Worm (Caenorhabditis elegans): ENCODE measurements around the gene ptr-4.

ptr-4 gene

DNA sequence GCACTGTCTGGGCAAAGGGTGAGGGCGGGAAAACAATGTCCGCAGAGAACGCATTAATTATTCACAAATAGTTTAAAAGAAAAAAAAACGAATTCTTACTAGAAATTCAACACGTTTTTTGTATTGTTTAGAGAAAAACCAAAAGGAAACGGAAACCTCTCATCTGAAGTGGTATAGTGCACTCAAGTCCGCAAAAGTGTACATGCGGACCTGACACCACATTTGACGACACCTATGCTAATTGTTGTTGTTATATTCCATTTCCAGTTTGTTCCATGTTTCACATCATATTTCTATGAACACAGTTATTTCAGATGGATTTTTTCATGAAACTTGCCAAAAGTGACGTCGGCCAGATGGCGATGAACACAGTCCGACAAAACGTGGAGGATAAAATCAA is 13.0 kb downstream of the ptr-4 start, which contains the start of gene C45B2.6:
C45B2.6 (plus strand) TSS at position 136 of the 400 bp plus-strand sequence.
- TF ChIP-seq ceh-27 (GFP tag; optimal IDR thresholded peaks at IDR 0.05) (peak; percentile 28), hmg-1.2 (GFP tag; IDR thresholded peaks at IDR 0.05) (0 out of 2 replicates have a peak, but pooled peaks have one; percentile 9), lin-54 (GFP tag; optimal IDR thresholded peaks at IDR 0.05) (no peak)

DNA sequence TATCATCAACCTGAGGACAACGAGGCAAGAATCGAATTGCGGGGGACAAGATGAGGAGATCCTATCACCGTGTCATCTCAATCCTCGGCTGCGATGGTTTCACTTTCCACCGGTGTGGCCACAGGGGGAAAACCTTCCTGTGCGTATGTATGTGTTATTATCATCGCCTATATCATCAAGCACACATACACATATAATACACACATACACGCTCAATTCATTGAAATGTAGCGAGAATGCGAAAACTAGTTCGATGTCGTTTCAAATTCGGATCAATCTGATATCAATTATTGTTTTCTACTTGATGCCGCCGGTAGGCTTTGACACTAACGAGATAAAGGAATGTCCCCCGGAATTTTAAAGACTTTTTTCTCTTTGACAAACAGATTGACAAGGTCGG is 14.9 kb downstream of the ptr-4 start:
- no peak for TF ChIP-seq snpc-4 (GFP tag; optimal IDR thresholded peaks at IDR 0.05)
- no peak for TF ChIP-seq snpc-4 (tag; optimal IDR thresholded peaks at IDR 0.05)
- TF ChIP-seq akir-1 (GFP tag; optimal IDR thresholded peaks at IDR 0.05): no peak
- no peak for TF ChIP-seq ztf-28 (GFP tag; IDR thresholded peaks at IDR 0.05)
- TF ChIP-seq mcd-1 (GFP tag; IDR thresholded peaks at IDR 0.05): no peak
- no peak for TF ChIP-seq unc-62 (GFP tag; optimal IDR thresholded peaks at IDR 0.05)
- no peak for TF ChIP-seq attf-3 (GFP tag; conservative IDR thresholded peaks at IDR 0.05)
- no peak for TF ChIP-seq sdz-38 (tag; optimal IDR thresholded peaks at IDR 0.05)
- TF ChIP-seq nfya-1 (tag; optimal IDR thresholded peaks at IDR 0.05; ENCODE audit: borderline replicate concordance, insufficient read depth): no peak
- TF ChIP-seq let-526 (GFP tag; IDR thresholded peaks at IDR 0.05): no peak
- no peak for TF ChIP-seq hrde-1 (tag; optimal IDR thresholded peaks at IDR 0.05; ENCODE audit: borderline replicate concordance)
- TF ChIP-seq nhr-80 (tag; optimal IDR thresholded peaks at IDR 0.05): no peak
- no peak for TF ChIP-seq dpff-1 (tag; optimal IDR thresholded peaks at IDR 0.05)
- no peak for TF ChIP-seq rec-8 (tag; optimal IDR thresholded peaks at IDR 0.05)
- no peak for TF ChIP-seq repo-1 (tag; optimal IDR thresholded peaks at IDR 0.05)
- no peak for TF ChIP-seq hmg-1.2 (GFP tag; IDR thresholded peaks at IDR 0.05)
- TF ChIP-seq T07F8.4 (tag; optimal IDR thresholded peaks at IDR 0.05): no peak

DNA sequence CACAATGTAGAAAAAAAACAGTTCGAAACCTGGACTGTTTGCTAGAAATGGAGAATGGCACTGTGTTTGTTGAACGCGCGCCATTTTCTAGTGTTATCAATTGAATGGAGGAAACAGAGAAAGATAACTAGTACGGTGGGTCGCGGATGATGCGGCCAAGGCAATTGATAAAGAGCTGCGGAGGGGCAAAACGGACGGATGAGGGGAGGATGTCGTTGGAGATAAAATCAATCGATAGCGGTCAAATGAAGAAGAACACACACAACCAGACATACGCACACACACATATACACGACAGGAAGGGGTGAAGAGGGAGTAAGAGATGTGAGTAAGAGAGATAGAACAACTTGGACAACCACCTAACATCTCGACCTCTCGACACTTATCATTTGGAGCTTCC is 15.7 kb downstream of the ptr-4 start:
- TF ChIP-seq ZK185.1 (tag; optimal IDR thresholded peaks at IDR 0.05; ENCODE audit: poor library complexity, severe bottlenecking) (no peak), cebp-1 (GFP tag; IDR thresholded peaks at IDR 0.05) (no peak), cebp-1 (tag; optimal IDR thresholded peaks at IDR 0.05) (no peak), F55B11.4 (tag; optimal IDR thresholded peaks at IDR 0.05; ENCODE audit: borderline replicate concordance, insufficient read depth) (no peak), nhr-80 (tag; optimal IDR thresholded peaks at IDR 0.05) (peak; percentile 43)

DNA sequence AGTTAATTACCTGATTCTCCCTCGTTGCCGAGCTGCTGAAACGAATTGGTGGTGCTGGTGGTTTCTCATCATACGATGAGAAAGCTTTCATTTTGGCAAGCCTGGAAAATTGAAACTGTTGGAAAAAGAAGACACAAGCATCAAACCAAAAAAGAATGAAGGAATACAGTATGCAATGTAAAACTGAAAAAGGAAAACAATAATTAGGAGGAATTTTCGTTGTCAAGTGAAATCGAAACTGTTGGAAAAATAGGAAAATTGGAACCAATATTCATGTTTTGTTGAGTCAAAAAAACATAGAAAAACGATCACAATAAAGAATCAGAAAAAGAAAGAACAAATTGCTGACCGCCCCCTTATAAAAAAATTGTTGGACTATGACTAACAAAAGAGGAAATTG is 17.3 kb downstream of the ptr-4 start, which contains the start of gene pak-1:
pak-1 (minus strand) TSS at position 101 of the 400 bp plus-strand sequence.
- TF ChIP-seq ama-1 (optimal IDR thresholded peaks at IDR 0.05) (no peak), ama-1 (GFP tag; optimal IDR thresholded peaks at IDR 0.05) (no peak), tlf-1 (GFP tag; optimal IDR thresholded peaks at IDR 0.05) (no peak), ceh-100 (GFP tag; IDR thresholded peaks at IDR 0.05) (no peak), athp-1 (tag; optimal IDR thresholded peaks at IDR 0.05) (no peak), F33H1.4 (GFP tag; IDR thresholded peaks at IDR 0.05) (no peak), B0336.3 (GFP tag; IDR thresholded peaks at IDR 0.05) (no peak), hrde-1 (tag; optimal IDR thresholded peaks at IDR 0.05; ENCODE audit: borderline replicate concordance) (no peak), rpc-1 (optimal IDR thresholded peaks at IDR 0.05) (no peak), rpc-1 (tag; optimal IDR thresholded peaks at IDR 0.05) (no peak), ztf-22 (GFP tag; optimal IDR thresholded peaks at IDR 0.05) (no peak), mxl-1 (tag; optimal IDR thresholded peaks at IDR 0.05) (no peak), hlh-12 (tag; optimal IDR thresholded peaks at IDR 0.05) (no peak), ceh-27 (GFP tag; optimal IDR thresholded peaks at IDR 0.05) (no peak), T26A5.8 (tag; optimal IDR thresholded peaks at IDR 0.05) (no peak), attf-6 (GFP tag; IDR thresholded peaks at IDR 0.05) (no peak), sptf-2 (GFP tag; optimal IDR thresholded peaks at IDR 0.05) (no peak), unc-62 (GFP tag; optimal IDR thresholded peaks at IDR 0.05) (no peak)

Data from whole organism, young adult.